Worm (Caenorhabditis elegans) whole organism, young adult: Measurements from ENCODE around the gene dnj-13.

Experiments used
- B0336.3 ChIP-seq: fragments of 200-800 bp; sonication (Bioruptor generic); IDR thresholded peaks from 2 replicates; pipeline ENCODE4 v1.3.6; 2022; ENCODE audit warnings: missing genetic modification characterization, missing compliant biosample characterization
- C06A6.2 ChIP-seq: fragments of 200-800 bp; sonication (Bioruptor generic); conservative IDR thresholded peaks from 2 replicates; pipeline ENCODE4 v1.3.6; 2022; ENCODE audit warnings: missing genetic modification characterization, missing compliant biosample characterization
- C17E4.6 ChIP-seq: fragments of 200-800 bp; sonication (Bioruptor generic); IDR thresholded peaks from 2 replicates; pipeline ENCODE4 v1.3.6; 2022; ENCODE audit warnings: missing genetic modification reagents, missing genetic modification characterization, missing compliant biosample characterization
- D2030.7 ChIP-seq: fragments of 200-800 bp; sonication (Bioruptor generic); IDR thresholded peaks from 2 replicates; pipeline ENCODE4 v1.3.6; 2022; ENCODE audit warnings: missing genetic modification reagents, missing genetic modification characterization, missing compliant biosample characterization
- F10E7.11 ChIP-seq: sonication (generic microtip); optimal IDR thresholded peaks from 2 replicates; lab custom pipeline; 2017; ENCODE audit warnings: mild to moderate bottlenecking, missing genetic modification characterization, moderate library complexity, missing compliant biosample characterization
- F33H1.4 ChIP-seq: fragments of 200-800 bp; sonication (Bioruptor generic); IDR thresholded peaks from 2 replicates; pipeline ENCODE4 v1.3.6; 2022; ENCODE audit warnings: missing genetic modification reagents, missing genetic modification characterization, missing compliant biosample characterization
- F37B4.10 ChIP-seq: fragments of 200-800 bp; sonication (Bioruptor generic); IDR thresholded peaks from 2 replicates; pipeline ENCODE4 v1.3.6; 2022; ENCODE audit warnings: missing genetic modification characterization, missing compliant biosample characterization
- F49E8.2 ChIP-seq: sonication (generic microtip); optimal IDR thresholded peaks from 3 replicates; lab custom pipeline; 2017; ENCODE audit warnings: missing genetic modification characterization, mild to moderate bottlenecking, missing compliant biosample characterization, antibody characterized with exemption, moderate library complexity; ENCODE audit not compliant: insufficient read depth
- K11D2.4 ChIP-seq: fragments of 200-800 bp; sonication (Bioruptor generic); IDR thresholded peaks from 2 replicates; pipeline ENCODE4 v1.3.6; 2022; ENCODE audit warnings: missing genetic modification reagents, missing genetic modification characterization, missing compliant biosample characterization
- Y53G8AR.9 ChIP-seq: fragments of 200-800 bp; sonication (Bioruptor generic); conservative IDR thresholded peaks from 2 replicates; pipeline ENCODE4 v1.3.6; 2022; ENCODE audit warnings: missing genetic modification reagents, missing genetic modification characterization, missing compliant biosample characterization
- attf-6 ChIP-seq: fragments of 200-800 bp; sonication (Bioruptor generic); IDR thresholded peaks from 2 replicates; pipeline ENCODE4 v1.3.6; 2022; ENCODE audit warnings: missing genetic modification reagents, missing genetic modification characterization, missing compliant biosample characterization
- ccch-3 ChIP-seq: fragments of 200-800 bp; sonication (Bioruptor generic); optimal IDR thresholded peaks from 2 replicates; lab custom pipeline; 2018; ENCODE audit warnings: mild to moderate bottlenecking, missing genetic modification characterization, missing compliant biosample characterization
- cebp-1 ChIP-seq, 2 experiments: fragments of 200-800 bp in 1 of 2; sonication (Bioruptor generic) in 1 of 2; sonication (generic microtip) in 1 of 2; IDR thresholded peaks in 1 of 2; optimal IDR thresholded peaks in 1 of 2; 2 replicates each; pipeline versions ENCODE4 v1.3.6 to Lab custom; 2017 to 2022; ENCODE audit warnings: missing compliant biosample characterization in 2 of 2, missing genetic modification characterization in 2 of 2, mild to moderate bottlenecking in 1 of 2, missing genetic modification reagents in 1 of 2, moderate library complexity in 1 of 2
- ceh-27 ChIP-seq: fragments of 200-800 bp; sonication (Bioruptor generic); optimal IDR thresholded peaks from 2 replicates; lab custom pipeline; 2018; ENCODE audit warnings: mild to moderate bottlenecking, missing genetic modification characterization, moderate library complexity, missing compliant biosample characterization
- ceh-40 ChIP-seq: fragments of 200-800 bp; sonication (Bioruptor generic); IDR thresholded peaks from 2 replicates; pipeline ENCODE4 v1.3.6; 2022; ENCODE audit warnings: missing genetic modification characterization, missing compliant biosample characterization
- ceh-91 ChIP-seq: fragments of 200-800 bp; sonication (Bioruptor generic); IDR thresholded peaks from 2 replicates; pipeline ENCODE4 v1.3.6; 2022; ENCODE audit warnings: missing genetic modification reagents, missing genetic modification characterization, missing compliant biosample characterization
- chd-7 ChIP-seq: sonication (generic microtip); optimal IDR thresholded peaks from 2 replicates; lab custom pipeline; 2016; ENCODE audit warnings: mild to moderate bottlenecking, missing genetic modification characterization, moderate library complexity, missing compliant biosample characterization
- dpl-1 ChIP-seq: fragments of 150-350 bp; optimal IDR thresholded peaks from 2 replicates; lab custom pipeline; 2014; ENCODE audit warnings: missing biosample characterization, missing genetic modification reagents, missing genetic modification characterization
- efl-1 ChIP-seq: fragments of 150-350 bp; optimal IDR thresholded peaks from 2 replicates; lab custom pipeline; 2014; ENCODE audit warnings: missing biosample characterization, missing genetic modification reagents, missing genetic modification characterization
- egl-44 ChIP-seq: fragments of 200-800 bp; sonication (Bioruptor generic); IDR thresholded peaks from 2 replicates; pipeline ENCODE4 v1.3.6; 2022; ENCODE audit warnings: missing genetic modification reagents, missing genetic modification characterization, missing compliant biosample characterization
- ekl-4 ChIP-seq: fragments of 200-800 bp; sonication (Bioruptor generic); IDR thresholded peaks from 2 replicates; pipeline ENCODE4 v1.3.6; 2022; ENCODE audit warnings: missing genetic modification reagents, missing genetic modification characterization, missing compliant biosample characterization
- hmg-1.2 ChIP-seq: fragments of 200-800 bp; sonication (Bioruptor generic); IDR thresholded peaks from 2 replicates; pipeline ENCODE4 v1.3.6; 2022; ENCODE audit warnings: missing genetic modification reagents, missing genetic modification characterization, missing compliant biosample characterization
- hsf-1 ChIP-seq: fragments of 200-800 bp; sonication (Bioruptor generic); IDR thresholded peaks from 2 replicates; pipeline ENCODE4 v1.3.6; 2022; ENCODE audit warnings: missing genetic modification reagents, missing genetic modification characterization, missing compliant biosample characterization
- lin-54 ChIP-seq: fragments of 200-800 bp; sonication (Bioruptor generic); optimal IDR thresholded peaks from 2 replicates; lab custom pipeline; 2018; ENCODE audit warnings: mild to moderate bottlenecking, missing genetic modification characterization, missing compliant biosample characterization
- lsl-1 ChIP-seq: fragments of 200-800 bp; sonication (Bioruptor generic); optimal IDR thresholded peaks from 2 replicates; lab custom pipeline; 2018; ENCODE audit warnings: mild to moderate bottlenecking, missing genetic modification characterization, moderate library complexity, missing compliant biosample characterization
- madf-6 ChIP-seq: fragments of 200-800 bp; sonication (Bioruptor generic); IDR thresholded peaks from 2 replicates; pipeline ENCODE4 v1.3.6; 2022; ENCODE audit warnings: missing genetic modification reagents, missing genetic modification characterization, missing compliant biosample characterization
- madf-8 ChIP-seq: fragments of 200-800 bp; sonication (Bioruptor generic); conservative IDR thresholded peaks from 2 replicates; pipeline ENCODE4 v1.3.6; 2022; ENCODE audit warnings: missing genetic modification reagents, missing genetic modification characterization, missing compliant biosample characterization
- mcd-1 ChIP-seq: fragments of 200-800 bp; sonication (Bioruptor generic); IDR thresholded peaks from 2 replicates; pipeline ENCODE4 v1.3.6; 2022; ENCODE audit warnings: missing genetic modification reagents, missing genetic modification characterization, missing compliant biosample characterization
- nhr-179 ChIP-seq: sonication (generic microtip); optimal IDR thresholded peaks from 2 replicates; lab custom pipeline; 2016; ENCODE audit warnings: mild to moderate bottlenecking, missing genetic modification characterization, missing compliant biosample characterization
- nhr-80 ChIP-seq: sonication (generic microtip); optimal IDR thresholded peaks from 2 replicates; lab custom pipeline; 2016; ENCODE audit warnings: missing genetic modification characterization, missing compliant biosample characterization
- nhr-90 ChIP-seq: sonication (generic microtip); optimal IDR thresholded peaks from 2 replicates; lab custom pipeline; 2016; ENCODE audit warnings: missing genotype, mild to moderate bottlenecking, missing genetic modification characterization, missing compliant biosample characterization
- pha-4 ChIP-seq: fragments of 150-350 bp; sonication (generic microtip); optimal IDR thresholded peaks from 2 replicates; lab custom pipeline; 2014; ENCODE audit warnings: missing biosample characterization, missing genetic modification reagents, missing genetic modification characterization
- sea-2 ChIP-seq: fragments of 200-800 bp; sonication (Bioruptor generic); IDR thresholded peaks from 2 replicates; pipeline ENCODE4 v1.3.6; 2022; ENCODE audit warnings: missing genetic modification characterization, missing compliant biosample characterization
- snpc-3.4 ChIP-seq: sonication (generic microtip); optimal IDR thresholded peaks from 2 replicates; lab custom pipeline; 2017; ENCODE audit warnings: missing genetic modification characterization, mild to moderate bottlenecking, missing compliant biosample characterization, antibody characterized with exemption, moderate library complexity, missing genotype, missing genetic modification reagents
- tbp1 ChIP-seq: fragments of 200-800 bp; sonication (Bioruptor generic); optimal IDR thresholded peaks from 2 replicates; lab custom pipeline; 2018; ENCODE audit warnings: mild to moderate bottlenecking, missing genetic modification characterization, missing compliant biosample characterization
- xnd-1 ChIP-seq: sonication (generic microtip); optimal IDR thresholded peaks from 2 replicates; lab custom pipeline; 2016; ENCODE audit warnings: missing genotype, missing genetic modification reagents, missing genetic modification characterization, missing compliant biosample characterization
- zfh-2 ChIP-seq: fragments of 200-800 bp; sonication (Bioruptor generic); conservative IDR thresholded peaks from 2 replicates; pipeline ENCODE4 v1.3.6; 2022; ENCODE audit warnings: missing genetic modification reagents, missing genetic modification characterization, missing compliant biosample characterization
- ztf-18 ChIP-seq: sonication (generic microtip); optimal IDR thresholded peaks from 2 replicates; lab custom pipeline; 2016; ENCODE audit warnings: missing genotype, mild to moderate bottlenecking, missing genetic modification characterization, missing compliant biosample characterization
- ztf-22 ChIP-seq: fragments of 200-800 bp; sonication (Bioruptor generic); optimal IDR thresholded peaks from 2 replicates; lab custom pipeline; 2018; ENCODE audit warnings: mild to moderate bottlenecking, missing genetic modification characterization, moderate library complexity, missing compliant biosample characterization

Gene dnj-13

DNA sequence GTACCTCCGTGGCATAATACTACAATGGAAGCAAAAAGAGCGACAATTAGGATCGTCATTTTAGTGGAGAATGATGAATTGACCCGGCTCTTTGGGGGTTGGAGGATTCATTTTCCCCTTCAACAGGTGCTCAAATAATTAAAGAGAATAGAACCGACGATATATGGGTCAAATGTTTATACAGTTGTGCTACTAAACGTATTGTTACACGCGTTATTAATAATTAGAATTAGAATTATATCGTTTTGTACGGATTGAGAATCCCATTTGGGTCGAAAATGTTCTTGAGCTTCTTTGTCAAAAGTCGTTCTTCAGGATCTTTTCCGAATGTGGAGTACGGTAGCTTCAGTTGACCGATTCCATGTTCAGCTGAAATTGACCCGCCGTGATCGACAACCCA is 6.8 kb upstream of the dnj-13 start, which contains the start of gene Y62F5A.9:
Gene Y62F5A.9, minus strand, starts transcription at position 101 of the 400 bp plus-strand sequence.
- TF ChIP-seq snpc-3.4 = peak; percentile 32
- TF ChIP-seq cebp-1 (GFP tag; IDR thresholded peaks at IDR 0.05; lab: Robert Waterston, UW) = no peak
- TF ChIP-seq cebp-1 (tag; optimal IDR thresholded peaks at IDR 0.05; lab: Kevin White, UChicago) = peak; percentile 6
- no peak for TF ChIP-seq F37B4.10 (GFP tag; lab: Robert Waterston, UW)

DNA sequence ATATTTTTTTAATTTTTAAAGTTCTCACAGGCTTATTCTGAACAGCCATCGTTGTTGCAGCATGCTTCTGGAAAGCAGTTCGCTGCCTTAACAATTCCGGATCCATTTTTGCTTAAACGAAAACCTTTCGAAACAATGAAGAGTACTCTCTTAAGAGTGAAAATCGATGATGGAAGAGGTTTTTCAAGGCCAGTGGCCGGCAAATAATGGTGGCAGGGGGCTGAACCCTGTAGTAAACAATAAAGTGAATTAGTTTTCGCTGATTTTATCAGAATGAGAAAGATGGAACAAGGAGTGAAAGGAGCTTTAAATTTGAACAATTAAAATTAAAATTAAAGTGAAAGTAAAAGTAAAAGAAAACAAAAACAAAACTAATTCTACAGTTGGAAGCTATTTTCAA is 3.1 kb upstream of the dnj-13 start, which contains the start of gene gtf-2E2:
Gene gtf-2E2, minus strand, starts transcription at position 111 of the 400 bp plus-strand sequence.
- no peak for TF ChIP-seq B0336.3 (GFP tag; lab: Robert Waterston, UW)
- TF ChIP-seq tbp1 (GFP tag; lab: Kevin White, UChicago) = peak; percentile 5
- no peak for TF ChIP-seq sea-2
- TF ChIP-seq ccch-3 (GFP tag; lab: Kevin White, UChicago) = no peak
- TF ChIP-seq snpc-3.4 = peak; percentile 14
- no peak for TF ChIP-seq cebp-1 (GFP tag; IDR thresholded peaks at IDR 0.05; lab: Robert Waterston, UW)
- TF ChIP-seq cebp-1 (tag; optimal IDR thresholded peaks at IDR 0.05; lab: Kevin White, UChicago) = peak; percentile 18
- no peak for TF ChIP-seq ztf-18
- TF ChIP-seq nhr-80 (tag; lab: Kevin White, UChicago) = no peak
- TF ChIP-seq attf-6 (GFP tag; lab: Robert Waterston, UW) = no peak
- TF ChIP-seq pha-4 (tag; lab: Kevin White, UChicago) = no peak
- 0 out of 2 replicates have a peak, but pooled peaks have one; percentile 5 for TF ChIP-seq hsf-1
- TF ChIP-seq Y53G8AR.9 = 0 out of 2 replicates have a peak, but pooled peaks have one; percentile 43

DNA sequence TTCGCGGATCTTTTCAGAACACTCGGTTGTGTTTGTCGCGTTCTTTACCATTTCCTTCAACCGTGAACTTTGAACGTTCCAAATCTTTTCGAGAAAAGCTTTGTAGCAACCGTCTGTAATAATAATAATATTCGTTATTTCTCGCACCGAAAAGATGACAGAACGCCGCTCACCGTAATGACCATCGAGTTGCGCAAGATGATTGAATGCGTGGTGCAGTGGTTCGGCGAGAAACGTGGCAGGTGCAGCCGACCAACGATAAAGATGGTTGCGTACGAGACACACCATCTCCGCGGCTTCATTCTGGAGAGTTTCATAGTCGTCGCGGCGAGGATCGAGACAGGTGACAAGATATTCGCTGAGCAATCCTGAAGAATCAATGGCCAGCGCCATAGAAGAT is 2.5 kb upstream of the dnj-13 start:
- TF ChIP-seq zfh-2 (GFP tag; lab: Robert Waterston, UW) (peak; percentile 30; the same call in 1 of the 2 replicates), chd-7 (tag; lab: Kevin White, UChicago) (no peak), ztf-22 (GFP tag; lab: Kevin White, UChicago) (no peak)

DNA sequence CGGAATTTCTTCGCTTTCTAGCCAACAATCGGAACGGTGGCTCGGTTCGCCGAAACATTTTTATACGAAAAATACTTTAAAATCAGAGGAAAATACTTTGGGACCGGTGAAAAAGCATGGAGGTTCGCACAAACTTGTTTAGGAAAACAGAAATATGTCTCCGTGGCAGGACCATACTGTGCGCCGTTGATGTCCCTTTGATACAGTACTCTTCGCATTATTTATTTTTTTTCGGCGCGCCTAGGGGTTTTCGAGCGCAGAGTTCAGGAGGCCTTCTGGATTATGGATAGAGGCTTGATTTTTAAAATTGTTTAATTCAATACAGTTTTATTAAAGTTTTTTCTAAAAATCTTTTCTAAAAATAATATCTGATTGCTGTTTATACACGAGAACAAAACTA is 787 bp upstream of the dnj-13 start, which contains the start of gene F54D5.9:
Gene F54D5.9, minus strand, starts transcription at position 115 of the 400 bp plus-strand sequence.
- TF ChIP-seq dpl-1 (GFP tag; lab: Kevin White, UChicago) (peak; percentile 36), F33H1.4 (GFP tag; lab: Robert Waterston, UW) (peak; percentile 83), D2030.7 (peak; percentile 56), lin-54 (no peak), madf-8 (peak; percentile 80), ceh-40 (GFP tag; lab: Robert Waterston, UW) (no peak), nhr-179 (no peak), nhr-90 (tag; lab: Kevin White, UChicago) (no peak), attf-6 (GFP tag; lab: Robert Waterston, UW) (no peak), K11D2.4 (GFP tag; lab: Robert Waterston, UW) (no peak), egl-44 (GFP tag; lab: Robert Waterston, UW) (no peak), nhr-80 (tag; lab: Kevin White, UChicago) (no peak), C06A6.2 (GFP tag; lab: Robert Waterston, UW) (no peak), mcd-1 (GFP tag; lab: Robert Waterston, UW) (0 out of 2 replicates have a peak, but pooled peaks have one; percentile 6), snpc-3.4 (peak; percentile 36), ekl-4 (GFP tag; lab: Robert Waterston, UW) (no peak), xnd-1 (tag; lab: Kevin White, UChicago) (peak; percentile 55), hsf-1 (peak; percentile 72), efl-1 (peak; percentile 71), C17E4.6 (GFP tag; lab: Robert Waterston, UW) (no peak), hmg-1.2 (GFP tag; lab: Robert Waterston, UW) (peak; percentile 16; the same call in 1 of the 2 replicates), madf-6 (GFP tag; lab: Robert Waterston, UW) (peak; percentile 85), ceh-27 (GFP tag; lab: Kevin White, UChicago) (no peak), F49E8.2 (tag; lab: Kevin White, UChicago) (peak; percentile 5), F10E7.11 (no peak), ceh-91 (GFP tag; lab: Robert Waterston, UW) (peak; percentile 61; the same call in 1 of the 2 replicates), lsl-1 (GFP tag; lab: Kevin White, UChicago) (peak; percentile 87)
